Worm (Caenorhabditis elegans) whole organism, L1 larva: ENCODE measurements around the gene fdgt-2.

ENCODE experiments used
- C16A3.4 ChIP-seq: fragments of 150-350 bp; optimal IDR thresholded peaks from 2 replicates; lab custom pipeline; 2014; ENCODE audit warnings: missing biosample characterization, missing genetic modification characterization
- F16B12.6 ChIP-seq: fragments of 150-350 bp; optimal IDR thresholded peaks from 2 replicates; lab custom pipeline; 2014; ENCODE audit warnings: missing biosample characterization, missing genetic modification characterization
- aha-1 ChIP-seq: fragments of 150-350 bp; optimal IDR thresholded peaks from 2 replicates; lab custom pipeline; 2014; ENCODE audit warnings: missing biosample characterization, missing genetic modification characterization
- alr-1 ChIP-seq: fragments of 200-800 bp; sonication (Bioruptor generic); optimal IDR thresholded peaks from 2 replicates; lab custom pipeline; 2018; ENCODE audit warnings: borderline replicate concordance, mild to moderate bottlenecking, missing genetic modification characterization, missing compliant biosample characterization
- aly-2 ChIP-seq: fragments of 150-350 bp; optimal IDR thresholded peaks from 2 replicates; lab custom pipeline; 2014; ENCODE audit warnings: missing biosample characterization, missing genetic modification characterization
- ama-1 ChIP-seq: fragments of 150-350 bp; optimal IDR thresholded peaks from 2 replicates; lab custom pipeline; 2014
- blmp-1 ChIP-seq: fragments of 150-350 bp; optimal IDR thresholded peaks from 2 replicates; lab custom pipeline; 2014; ENCODE audit warnings: missing biosample characterization, missing genetic modification characterization
- ceh-63 ChIP-seq: fragments of 200-800 bp; sonication (Bioruptor generic); optimal IDR thresholded peaks from 2 replicates; lab custom pipeline; 2018; ENCODE audit warnings: mild to moderate bottlenecking, missing genetic modification characterization, missing compliant biosample characterization
- ceh-82 ChIP-seq, 3 experiments: fragments of 150-350 bp in 1 of 3; sonication (generic microtip) in 2 of 3; optimal IDR thresholded peaks; 2 replicates each; lab custom pipeline; 2014 to 2017; ENCODE audit warnings: missing biosample characterization in 3 of 3, missing genetic modification characterization in 3 of 3
- ceh-88 ChIP-seq: fragments of 200-800 bp; sonication (Bioruptor generic); IDR thresholded peaks from 2 replicates; pipeline ENCODE4 v1.3.6; 2022; ENCODE audit warnings: missing genetic modification characterization, missing compliant biosample characterization
- efl-1 ChIP-seq, 4 experiments: fragments of 150-350 bp; optimal IDR thresholded peaks in 3 of 4; peaks in 1 of 4; 1 replicate in 1 of 4; 2 replicates in 3 of 4; lab custom pipeline; 2014; ENCODE audit warnings: missing biosample characterization in 2 of 4, missing genetic modification characterization in 2 of 4, missing genetic modification reagents in 2 of 4
- efl-3 ChIP-seq: fragments of 200-800 bp; sonication (Bioruptor generic); optimal IDR thresholded peaks from 2 replicates; lab custom pipeline; 2018; ENCODE audit warnings: mild to moderate bottlenecking, missing genetic modification characterization, missing compliant biosample characterization
- egl-13 ChIP-seq: sonication (generic microtip); optimal IDR thresholded peaks from 2 replicates; lab custom pipeline; 2016; ENCODE audit warnings: missing genotype, missing genetic modification reagents, missing genetic modification characterization, missing compliant biosample characterization
- elt-2 ChIP-seq: sonication (generic microtip); optimal IDR thresholded peaks from 2 replicates; lab custom pipeline; 2016; ENCODE audit warnings: missing genetic modification characterization, mild to moderate bottlenecking, inconsistent platforms, missing compliant biosample characterization, missing genetic modification reagents
- ets-5 ChIP-seq: fragments of 200-800 bp; sonication (Bioruptor generic); IDR thresholded peaks from 2 replicates; pipeline ENCODE4 v1.3.6; 2022; ENCODE audit warnings: missing genetic modification characterization, missing compliant biosample characterization
- fkh-10 ChIP-seq: sonication (generic microtip); optimal IDR thresholded peaks from 2 replicates; lab custom pipeline; 2017; ENCODE audit warnings: missing biosample characterization, missing genetic modification reagents, missing genetic modification characterization
- fkh-8 ChIP-seq: sonication (generic microtip); optimal IDR thresholded peaks from 2 replicates; lab custom pipeline; 2016; ENCODE audit warnings: mild to moderate bottlenecking, missing genetic modification characterization, missing compliant biosample characterization
- fos-1 ChIP-seq: fragments of 150-350 bp; optimal IDR thresholded peaks from 2 replicates; lab custom pipeline; 2014; ENCODE audit warnings: missing biosample characterization, missing genetic modification characterization
- isw-1 ChIP-seq: fragments of 200-800 bp; sonication (Bioruptor generic); IDR thresholded peaks from 2 replicates; pipeline ENCODE4 v1.3.6; 2022; ENCODE audit warnings: missing genetic modification characterization, missing compliant biosample characterization
- jun-1 ChIP-seq: fragments of 150-350 bp; optimal IDR thresholded peaks from 2 replicates; lab custom pipeline; 2014; ENCODE audit warnings: missing biosample characterization, missing genetic modification reagents, missing genetic modification characterization
- lin-14 ChIP-seq: fragments of 200-800 bp; sonication (Bioruptor generic); optimal IDR thresholded peaks from 2 replicates; lab custom pipeline; 2018; ENCODE audit warnings: mild to moderate bottlenecking, missing genetic modification characterization, moderate library complexity, missing compliant biosample characterization
- lin-35 ChIP-seq, 2 experiments: fragments of 150-350 bp; optimal IDR thresholded peaks; 2 replicates each; lab custom pipeline; 2014; ENCODE audit warnings: missing biosample characterization in 2 of 2, missing genetic modification characterization in 2 of 2, missing genetic modification reagents in 2 of 2
- lir-3 ChIP-seq: sonication (generic microtip); optimal IDR thresholded peaks from 2 replicates; lab custom pipeline; 2016; ENCODE audit warnings: mild to moderate bottlenecking, missing genetic modification characterization, moderate library complexity, missing compliant biosample characterization; ENCODE audit not compliant: poor library complexity
- lsy-2 ChIP-seq, 2 experiments: fragments of 150-350 bp; optimal IDR thresholded peaks; 2 replicates each; lab custom pipeline; 2014; ENCODE audit warnings: missing biosample characterization in 2 of 2, missing genetic modification characterization in 2 of 2
- mab-9 ChIP-seq: fragments of 200-800 bp; sonication (Bioruptor generic); IDR thresholded peaks from 2 replicates; pipeline ENCODE4 v1.3.6; 2022; ENCODE audit warnings: missing genetic modification reagents, missing genetic modification characterization, missing compliant biosample characterization
- mdl-1 ChIP-seq, 2 experiments: fragments of 150-350 bp; optimal IDR thresholded peaks; 2 replicates each; lab custom pipeline; 2014 to 2017; ENCODE audit warnings: missing biosample characterization in 2 of 2, missing genetic modification characterization in 2 of 2, inconsistent platforms in 1 of 2
- mef-2 ChIP-seq: fragments of 150-350 bp; optimal IDR thresholded peaks from 2 replicates; lab custom pipeline; 2014; ENCODE audit warnings: missing biosample characterization, missing genetic modification characterization
- nhr-19 ChIP-seq: fragments of 200-800 bp; sonication (Bioruptor generic); conservative IDR thresholded peaks from 2 replicates; pipeline ENCODE4 v1.3.6; 2022; ENCODE audit warnings: missing genetic modification characterization, missing compliant biosample characterization
- nhr-20 ChIP-seq: sonication (generic microtip); optimal IDR thresholded peaks from 2 replicates; lab custom pipeline; 2016; ENCODE audit warnings: mild to moderate bottlenecking, missing genetic modification characterization, missing compliant biosample characterization
- nhr-237 ChIP-seq: fragments of 150-350 bp; optimal IDR thresholded peaks from 2 replicates; lab custom pipeline; 2014; ENCODE audit warnings: missing biosample characterization, missing genetic modification characterization
- nhr-28 ChIP-seq: fragments of 150-350 bp; optimal IDR thresholded peaks from 2 replicates; lab custom pipeline; 2014; ENCODE audit warnings: missing biosample characterization, missing genetic modification characterization
- nhr-71 ChIP-seq: sonication (generic microtip); optimal IDR thresholded peaks from 2 replicates; lab custom pipeline; 2016; ENCODE audit warnings: mild to moderate bottlenecking, missing genetic modification characterization, moderate library complexity, missing compliant biosample characterization
- nhr-77 ChIP-seq: fragments of 150-350 bp; optimal IDR thresholded peaks from 2 replicates; lab custom pipeline; 2014; ENCODE audit warnings: missing biosample characterization, missing genetic modification characterization
- nhr-85 ChIP-seq: sonication (generic microtip); peaks from one replicate; lab custom pipeline; 2016; ENCODE audit warnings: missing genetic modification characterization, inconsistent platforms, missing compliant biosample characterization
- nhr-90 ChIP-seq: sonication (generic microtip); optimal IDR thresholded peaks from 2 replicates; lab custom pipeline; 2016; ENCODE audit warnings: mild to moderate bottlenecking, missing genetic modification characterization, missing compliant biosample characterization; ENCODE audit not compliant: poor library complexity
- pax-3 ChIP-seq: fragments of 200-800 bp; sonication (Bioruptor generic); optimal IDR thresholded peaks from 2 replicates; lab custom pipeline; 2018; ENCODE audit warnings: mild to moderate bottlenecking, missing genetic modification characterization, moderate library complexity, missing compliant biosample characterization
- pqm-1 ChIP-seq: sonication (generic microtip); optimal IDR thresholded peaks from 3 replicates; lab custom pipeline; 2017; ENCODE audit warnings: missing biosample characterization, missing genetic modification characterization
- rnt-1 ChIP-seq: sonication (generic microtip); optimal IDR thresholded peaks from 2 replicates; lab custom pipeline; 2016; ENCODE audit warnings: mild to moderate bottlenecking, missing genetic modification characterization, moderate library complexity, missing compliant biosample characterization
- skn-1 ChIP-seq: fragments of 150-350 bp; optimal IDR thresholded peaks from 2 replicates; lab custom pipeline; 2014; ENCODE audit warnings: missing biosample characterization, missing genetic modification characterization
- snu-23 ChIP-seq: sonication (generic microtip); optimal IDR thresholded peaks from 2 replicates; lab custom pipeline; 2016; ENCODE audit warnings: missing genetic modification characterization, missing compliant biosample characterization
- sox-4 ChIP-seq: sonication (generic microtip); optimal IDR thresholded peaks from 2 replicates; lab custom pipeline; 2016; ENCODE audit warnings: missing genetic modification characterization, missing compliant biosample characterization
- sptf-1 ChIP-seq: fragments of 150-350 bp; optimal IDR thresholded peaks from 2 replicates; lab custom pipeline; 2014; ENCODE audit warnings: missing biosample characterization, missing genetic modification characterization
- tbx-2 ChIP-seq: sonication (generic microtip); optimal IDR thresholded peaks from 2 replicates; lab custom pipeline; 2016; ENCODE audit warnings: missing genetic modification characterization, missing compliant biosample characterization
- tlp-1 ChIP-seq: fragments of 150-350 bp; optimal IDR thresholded peaks from 2 replicates; lab custom pipeline; 2014; ENCODE audit warnings: missing biosample characterization, missing genetic modification characterization
- unc-30 ChIP-seq: sonication (generic microtip); optimal IDR thresholded peaks from 2 replicates; lab custom pipeline; 2017; ENCODE audit warnings: missing biosample characterization, missing genetic modification characterization
- unc-86 ChIP-seq: sonication (generic microtip); optimal IDR thresholded peaks from 2 replicates; lab custom pipeline; 2016; ENCODE audit warnings: missing genetic modification characterization, missing compliant biosample characterization
- unc-98 ChIP-seq: fragments of 200-800 bp; sonication (Bioruptor generic); IDR thresholded peaks from 2 replicates; pipeline ENCODE4 v1.3.6; 2022; ENCODE audit warnings: missing genetic modification characterization, missing compliant biosample characterization
- xbp-1 ChIP-seq: sonication (generic microtip); optimal IDR thresholded peaks from 2 replicates; lab custom pipeline; 2016; ENCODE audit warnings: missing genetic modification characterization, missing compliant biosample characterization
- zip-4 ChIP-seq: fragments of 200-800 bp; sonication (Bioruptor generic); optimal IDR thresholded peaks from 2 replicates; lab custom pipeline; 2018; ENCODE audit warnings: mild to moderate bottlenecking, missing genetic modification characterization, moderate library complexity, missing compliant biosample characterization
- ztf-11 ChIP-seq, 2 experiments: sonication (generic microtip); optimal IDR thresholded peaks; 2 replicates each; lab custom pipeline; 2016 to 2017; ENCODE audit warnings: missing genetic modification characterization in 2 of 2, missing biosample characterization in 1 of 2, missing compliant biosample characterization in 1 of 2

Gene fdgt-2

ce11 chrII:8381197-8381596 lies 36.2 kb upstream of the fdgt-2 start, which contains the start of gene F49E12.12:
TSS of gene F49E12.12 (plus strand) at chrII:8381497.
- TF ChIP-seq nhr-237 (tag; lab: Kevin White, UChicago): no peak
- TF ChIP-seq nhr-85 (tag; lab: Kevin White, UChicago): no peak
- TF ChIP-seq sox-4 (tag; lab: Kevin White, UChicago): no peak
- no peak for TF ChIP-seq ceh-63 (GFP tag; lab: Kevin White, UChicago)
- TF ChIP-seq sptf-1: no peak

- TF ChIP-seq xbp-1 (tag; lab: Kevin White, UChicago): no peak
- peak; percentile 2 for TF ChIP-seq pax-3 (tag; lab: Kevin White, UChicago)
- TF ChIP-seq ama-1 (lab: Kevin White, UChicago): no peak
- no peak for TF ChIP-seq efl-1 (optimal IDR thresholded peaks at IDR 0.05; lab: Kevin White, UChicago)
- TF ChIP-seq efl-1 (GFP tag; optimal IDR thresholded peaks at IDR 0.05 in 1 of 2; lab: Kevin White, UChicago): no peak
- no peak for TF ChIP-seq ceh-88 (GFP tag; lab: Robert Waterston, UW)
- no peak for TF ChIP-seq ceh-82 (tag; optimal IDR thresholded peaks at IDR 0.05; lab: Kevin White, UChicago)
- TF ChIP-seq snu-23: no peak
- peak in 1 of 2 experiments; percentile 35 for TF ChIP-seq mdl-1 (tag; optimal IDR thresholded peaks at IDR 0.05; lab: Kevin White, UChicago)
- TF ChIP-seq C16A3.4: no peak
- peak in 1 of 2 experiments; percentile 29 for TF ChIP-seq lsy-2 (tag; optimal IDR thresholded peaks at IDR 0.05; lab: Kevin White, UChicago)
- TF ChIP-seq nhr-19 (GFP tag; lab: Robert Waterston, UW): peak; percentile 38
- TF ChIP-seq nhr-90 (tag; lab: Kevin White, UChicago): peak; percentile 59
- no peak for TF ChIP-seq aly-2 (tag; lab: Kevin White, UChicago)
- no peak for TF ChIP-seq alr-1
- TF ChIP-seq zip-4 (GFP tag; lab: Kevin White, UChicago): no peak
- no peak for TF ChIP-seq unc-86
- TF ChIP-seq nhr-71 (tag; lab: Kevin White, UChicago): peak; percentile 68
- TF ChIP-seq egl-13: peak; percentile 69
- TF ChIP-seq lin-35 (GFP tag; optimal IDR thresholded peaks at IDR 0.05; lab: Kevin White, UChicago): peak in 1 of 2 experiments; percentile 61
- peak; percentile 33 for TF ChIP-seq lin-14 (GFP tag; lab: Kevin White, UChicago)
- TF ChIP-seq isw-1: no peak
- TF ChIP-seq fkh-8 (tag; lab: Kevin White, UChicago): no peak
- no peak for TF ChIP-seq skn-1 (tag; lab: Kevin White, UChicago)
- no peak for TF ChIP-seq aha-1 (tag; lab: Kevin White, UChicago)
- no peak for TF ChIP-seq fkh-10 (GFP tag; lab: Kevin White, UChicago)
- TF ChIP-seq rnt-1 (tag; lab: Kevin White, UChicago): no peak
- peak; percentile 74 for TF ChIP-seq jun-1
- peak; percentile 2 for TF ChIP-seq tlp-1 (tag; lab: Kevin White, UChicago)
- no peak for TF ChIP-seq mef-2
- TF ChIP-seq tbx-2 (tag; lab: Kevin White, UChicago): no peak
- TF ChIP-seq elt-2 (tag; lab: Kevin White, UChicago): peak; percentile 99
- no peak for TF ChIP-seq unc-30 (tag; lab: Kevin White, UChicago)
- peak; percentile 78 for TF ChIP-seq nhr-20 (tag; lab: Kevin White, UChicago)
- peak; percentile 79 for TF ChIP-seq pqm-1 (tag; lab: Kevin White, UChicago)
- TF ChIP-seq lir-3 (tag; lab: Kevin White, UChicago): no peak
- TF ChIP-seq ztf-11 (tag; optimal IDR thresholded peaks at IDR 0.05; lab: Kevin White, UChicago): no peak
Observed at ce11 chrII:8382880-8383279, 34.5 kb upstream of the fdgt-2 start.

- TF ChIP-seq sox-4 (tag; lab: Kevin White, UChicago) (no peak), F16B12.6 (no peak), nhr-77 (no peak), unc-98 (GFP tag; lab: Robert Waterston, UW) (no peak), ets-5 (GFP tag; lab: Robert Waterston, UW) (no peak), mab-9 (GFP tag; lab: Robert Waterston, UW) (no peak), ztf-11 (tag; optimal IDR thresholded peaks at IDR 0.05; lab: Kevin White, UChicago) (no peak), nhr-28 (tag; lab: Kevin White, UChicago) (no peak), nhr-90 (tag; lab: Kevin White, UChicago) (no peak), lsy-2 (tag; optimal IDR thresholded peaks at IDR 0.05; lab: Kevin White, UChicago) (no peak), fos-1 (tag; lab: Kevin White, UChicago) (no peak), nhr-20 (tag; lab: Kevin White, UChicago) (peak; percentile 33), pqm-1 (tag; lab: Kevin White, UChicago) (peak; percentile 67), unc-86 (no peak), blmp-1 (tag; lab: Kevin White, UChicago) (no peak), ama-1 (lab: Kevin White, UChicago) (no peak), ceh-63 (GFP tag; lab: Kevin White, UChicago) (no peak), elt-2 (tag; lab: Kevin White, UChicago) (peak; percentile 62), efl-1 (optimal IDR thresholded peaks at IDR 0.05; lab: Kevin White, UChicago) (no peak), efl-1 (GFP tag; optimal IDR thresholded peaks at IDR 0.05 in 1 of 2; lab: Kevin White, UChicago) (no peak), efl-3 (GFP tag; lab: Kevin White, UChicago) (no peak)
Observed at ce11 chrII:8384344-8384743, 33.1 kb upstream of the fdgt-2 start.
